Worm (Caenorhabditis elegans) whole organism, young adult: ENCODE data around the gene nac-2.

ENCODE experiments used
- F23B12.7 ChIP-seq: sonication (generic microtip); optimal IDR thresholded peaks from 2 replicates; lab custom pipeline; 2017; ENCODE audit warnings: missing genetic modification characterization, mild to moderate bottlenecking, missing compliant biosample characterization, antibody characterized with exemption, moderate library complexity; ENCODE audit not compliant: insufficient read depth
- F57C9.4 ChIP-seq: sonication (generic microtip); optimal IDR thresholded peaks from 2 replicates; lab custom pipeline; 2017; ENCODE audit warnings: mild to moderate bottlenecking, missing genetic modification characterization, missing compliant biosample characterization
- T26A5.8 ChIP-seq: sonication (generic microtip); optimal IDR thresholded peaks from 2 replicates; lab custom pipeline; 2016; ENCODE audit warnings: missing genetic modification characterization, missing compliant biosample characterization
- Y56A3A.18 ChIP-seq: fragments of 200-800 bp; sonication (Bioruptor generic); IDR thresholded peaks from 2 replicates; pipeline ENCODE4 v1.3.6; 2022; ENCODE audit warnings: missing genetic modification reagents, missing genetic modification characterization, missing compliant biosample characterization
- ama-1 ChIP-seq, 3 experiments: fragments of 150-350 bp in 1 of 3; sonication (generic microtip) in 2 of 3; optimal IDR thresholded peaks; 2 replicates each; lab custom pipeline; 2014 to 2018; ENCODE audit warnings: missing biosample characterization in 2 of 3, missing genetic modification characterization in 2 of 3, missing genetic modification reagents in 2 of 3
- bed-1 ChIP-seq: fragments of 200-800 bp; sonication (Bioruptor generic); IDR thresholded peaks from 2 replicates; pipeline ENCODE4 v1.3.6; 2022; ENCODE audit warnings: missing genetic modification reagents, missing genetic modification characterization, missing compliant biosample characterization
- ccch-3 ChIP-seq: fragments of 200-800 bp; sonication (Bioruptor generic); optimal IDR thresholded peaks from 2 replicates; lab custom pipeline; 2018; ENCODE audit warnings: mild to moderate bottlenecking, missing genetic modification characterization, missing compliant biosample characterization
- hrde-1 ChIP-seq: sonication (generic microtip); optimal IDR thresholded peaks from 2 replicates; lab custom pipeline; 2016; ENCODE audit warnings: missing genetic modification characterization, mild to moderate bottlenecking, missing compliant biosample characterization, moderate library complexity, missing genotype, missing genetic modification reagents, borderline replicate concordance
- hsf-1 ChIP-seq: fragments of 200-800 bp; sonication (Bioruptor generic); IDR thresholded peaks from 2 replicates; pipeline ENCODE4 v1.3.6; 2022; ENCODE audit warnings: missing genetic modification reagents, missing genetic modification characterization, missing compliant biosample characterization
- madf-10 ChIP-seq: sonication (generic microtip); optimal IDR thresholded peaks from 2 replicates; lab custom pipeline; 2016; ENCODE audit warnings: mild to moderate bottlenecking, missing genetic modification characterization, missing compliant biosample characterization
- mel-28 ChIP-seq: sonication (generic microtip); optimal IDR thresholded peaks from 2 replicates; lab custom pipeline; 2016; ENCODE audit warnings: borderline replicate concordance, mild to moderate bottlenecking, missing genetic modification characterization, missing compliant biosample characterization
- nhr-179 ChIP-seq: sonication (generic microtip); optimal IDR thresholded peaks from 2 replicates; lab custom pipeline; 2016; ENCODE audit warnings: mild to moderate bottlenecking, missing genetic modification characterization, missing compliant biosample characterization
- snpc-3.4 ChIP-seq: sonication (generic microtip); optimal IDR thresholded peaks from 2 replicates; lab custom pipeline; 2017; ENCODE audit warnings: missing genetic modification characterization, mild to moderate bottlenecking, missing compliant biosample characterization, antibody characterized with exemption, moderate library complexity, missing genotype, missing genetic modification reagents
- ztf-28 ChIP-seq: fragments of 200-800 bp; sonication (Bioruptor generic); IDR thresholded peaks from 2 replicates; pipeline ENCODE4 v1.3.6; 2022; ENCODE audit warnings: missing genetic modification reagents, missing genetic modification characterization, missing compliant biosample characterization

DNA sequence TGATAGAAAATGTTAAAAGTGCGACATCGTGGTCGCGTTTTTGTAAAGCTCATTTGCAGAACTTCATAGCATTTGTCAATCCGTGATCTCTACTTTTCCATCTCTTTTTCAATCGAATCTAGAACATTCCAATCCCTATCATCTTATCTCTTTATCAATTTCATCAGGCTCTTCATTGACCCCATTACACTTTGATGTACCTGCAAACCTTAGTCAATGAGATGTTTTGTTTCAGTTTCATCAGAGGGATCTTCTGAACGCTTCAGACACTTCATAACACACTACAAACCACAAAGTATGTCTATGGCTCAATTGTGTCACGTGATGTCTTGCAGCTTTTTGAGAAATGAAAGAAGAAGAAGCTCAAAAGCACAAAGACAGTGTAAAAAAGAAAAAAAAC is 40.0 kb upstream of the nac-2 start:
- TF ChIP-seq hrde-1 (tag; lab: Kevin White, UChicago) (no peak), ztf-28 (GFP tag; lab: Robert Waterston, UW) (no peak), hsf-1 (GFP tag; lab: Robert Waterston, UW) (no peak), Y56A3A.18 (no peak), ccch-3 (GFP tag; lab: Kevin White, UChicago) (no peak), madf-10 (no peak), snpc-3.4 (tag; lab: Kevin White, UChicago) (no peak), nhr-179 (tag; lab: Kevin White, UChicago) (no peak), F57C9.4 (tag; lab: Kevin White, UChicago) (no peak), mel-28 (tag; lab: Kevin White, UChicago) (no peak), T26A5.8 (tag; lab: Kevin White, UChicago) (no peak), F23B12.7 (no peak), ama-1 (optimal IDR thresholded peaks at IDR 0.05; lab: Kevin White, UChicago) (no peak), ama-1 (GFP tag; optimal IDR thresholded peaks at IDR 0.05; lab: Kevin White, UChicago) (no peak), bed-1 (GFP tag; lab: Robert Waterston, UW) (no peak)
